Worm (Caenorhabditis elegans): Measurements from ENCODE around the gene pap-2.

Gene pap-2

DNA sequence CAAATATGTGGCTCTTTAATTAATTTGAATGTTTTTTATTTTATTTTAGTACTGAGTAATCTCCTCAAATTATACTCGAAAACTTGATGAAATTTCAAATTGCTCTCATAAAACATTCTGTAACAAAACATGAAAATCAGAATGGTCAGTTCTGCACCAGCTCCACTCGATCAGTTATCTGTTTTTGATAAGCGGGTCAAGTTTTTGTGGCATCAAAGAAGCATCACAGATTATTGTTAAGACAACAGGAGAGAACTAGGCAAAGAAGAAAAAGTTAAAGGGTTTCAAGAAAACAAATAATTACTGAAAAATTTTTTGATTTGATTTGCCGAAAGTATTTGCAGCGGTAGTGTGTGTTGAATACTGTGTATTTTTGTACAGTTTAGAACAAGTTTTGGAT, 2.1 kb downstream of the pap-2 start:
- TF ChIP-seq unc-39 (tag; optimal IDR thresholded peaks at IDR 0.05) (no peak), ceh-82 (tag; optimal IDR thresholded peaks at IDR 0.05) (no peak), pqm-1 (tag; optimal IDR thresholded peaks at IDR 0.05) (peak; percentile 44), ceh-9 (tag; optimal IDR thresholded peaks at IDR 0.05) (no peak), pha-4 (tag; optimal IDR thresholded peaks at IDR 0.05) (peak; percentile 6), nfya-1 (tag; optimal IDR thresholded peaks at IDR 0.05; ENCODE audit: insufficient read depth) (no peak), elt-2 (tag; optimal IDR thresholded peaks at IDR 0.05) (peak; percentile 53), ZK546.5 (tag; optimal IDR thresholded peaks at IDR 0.05) (no peak), fkh-2 (tag; optimal IDR thresholded peaks at IDR 0.05) (no peak), jun-1 (tag; optimal IDR thresholded peaks at IDR 0.05) (no peak)

DNA sequence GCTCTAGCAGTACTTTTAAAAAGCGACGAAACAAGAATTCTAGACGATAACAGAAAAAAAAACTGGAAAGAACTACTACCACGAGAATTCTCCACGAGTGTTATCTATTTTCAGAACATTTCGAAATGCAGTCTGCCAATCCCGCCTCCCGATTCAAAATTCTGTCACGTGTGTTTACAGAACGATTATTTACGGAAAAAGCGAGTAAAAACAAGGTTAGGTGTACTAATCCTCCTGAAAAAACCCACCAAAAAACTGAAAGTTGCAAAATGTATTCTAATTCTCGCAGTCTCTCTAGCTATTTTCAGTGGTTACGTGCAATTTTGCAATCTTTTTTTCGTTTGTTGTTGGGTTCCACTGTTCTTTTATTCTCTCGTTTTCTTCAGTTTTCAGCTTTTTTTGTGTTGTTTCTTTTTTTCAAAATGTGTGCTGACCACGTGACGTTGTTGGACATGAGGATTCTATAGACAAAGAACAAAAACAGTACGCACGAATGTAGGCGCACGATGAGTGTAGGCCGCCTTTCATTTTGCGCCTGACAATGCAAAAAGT, 2.6 kb downstream of the pap-2 start:
- TF ChIP-seq hmg-11 (tag; optimal IDR thresholded peaks at IDR 0.05) (no peak), nhr-76 (tag; optimal IDR thresholded peaks at IDR 0.05) (no peak), nhr-25 (tag; optimal IDR thresholded peaks at IDR 0.05) (no peak), unc-62 (GFP tag; optimal IDR thresholded peaks at IDR 0.05) (no peak), fkh-2 (tag; optimal IDR thresholded peaks at IDR 0.05) (no peak), nhr-11 (tag; optimal IDR thresholded peaks at IDR 0.05) (no peak), nfya-1 (tag; optimal IDR thresholded peaks at IDR 0.05; ENCODE audit: insufficient read depth) (no peak), sea-2 (GFP tag; optimal IDR thresholded peaks at IDR 0.05) (no peak), fos-1 (tag; optimal IDR thresholded peaks at IDR 0.05) (no peak), aly-2 (tag; optimal IDR thresholded peaks at IDR 0.05) (no peak), elt-1 (tag; optimal IDR thresholded peaks at IDR 0.05) (no peak), ztf-4 (tag; optimal IDR thresholded peaks at IDR 0.05) (no peak), egl-5 (tag; optimal IDR thresholded peaks at IDR 0.05) (no peak), egl-27 (tag; optimal IDR thresholded peaks at IDR 0.05) (no peak), ama-1 (optimal IDR thresholded peaks at IDR 0.05) (peak; percentile 17), elt-3 (tag; optimal IDR thresholded peaks at IDR 0.05) (no peak), ztf-11 (tag; optimal IDR thresholded peaks at IDR 0.05) (no peak), tbx-2 (tag; optimal IDR thresholded peaks at IDR 0.05) (no peak), snpc-4 (tag; optimal IDR thresholded peaks at IDR 0.05) (no peak), nhr-67 (tag; optimal IDR thresholded peaks at IDR 0.05) (no peak), pha-4 (tag; optimal IDR thresholded peaks at IDR 0.05) (peak; percentile 13), fkh-10 (GFP tag; optimal IDR thresholded peaks at IDR 0.05) (no peak), elt-2 (tag; optimal IDR thresholded peaks at IDR 0.05) (peak; percentile 20), mml-1 (tag; optimal IDR thresholded peaks at IDR 0.05) (no peak), unc-39 (tag; optimal IDR thresholded peaks at IDR 0.05) (no peak)

DNA sequence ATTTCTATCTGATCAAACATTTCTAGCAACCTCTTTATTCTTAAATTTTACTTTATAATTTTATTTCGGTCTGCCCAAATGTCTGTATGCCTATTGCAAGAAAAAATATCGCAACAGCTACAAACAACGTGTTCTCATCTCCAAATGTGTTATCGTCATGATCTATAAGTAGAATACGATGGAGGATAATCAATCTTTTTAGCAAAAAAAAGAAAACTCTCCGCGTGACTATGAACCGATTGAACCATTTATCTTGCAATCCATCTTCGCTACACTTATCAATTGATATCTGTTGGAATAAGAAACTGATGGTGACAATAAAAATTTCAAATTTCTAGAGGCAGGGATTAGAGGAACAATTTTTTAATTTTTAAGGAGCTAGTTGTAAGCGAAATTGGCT, 3.2 kb downstream of the pap-2 start:
- no peak for TF ChIP-seq snpc-4 (tag; optimal IDR thresholded peaks at IDR 0.05)
- TF ChIP-seq nhr-23 (tag; optimal IDR thresholded peaks at IDR 0.05) = peak; percentile 30
- peak; percentile 93 for TF ChIP-seq elt-1 (tag; optimal IDR thresholded peaks at IDR 0.05)

DNA sequence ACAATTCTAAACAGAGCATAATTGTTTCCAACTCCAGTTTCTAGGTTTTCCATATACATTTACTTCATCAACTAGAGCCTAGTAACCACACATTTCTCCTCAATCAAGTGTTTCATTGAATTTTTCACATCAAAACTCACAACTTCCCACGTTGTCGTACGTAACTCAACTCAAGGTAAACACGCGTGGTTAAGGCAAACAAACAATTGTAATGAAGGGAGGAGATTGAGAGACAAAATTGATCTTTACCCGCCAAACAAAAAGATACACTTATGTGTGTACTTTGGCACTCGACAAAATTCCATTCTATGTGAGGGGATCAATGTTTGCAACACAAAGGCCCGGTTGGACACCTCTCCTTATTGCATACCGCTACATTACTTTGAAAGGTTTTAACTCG, 3.9 kb downstream of the pap-2 start, which contains the start of gene nhr-19:
nhr-19 (minus strand) TSS at position 191 of the 400 bp plus-strand sequence.
- TF ChIP-seq pha-4 (tag; optimal IDR thresholded peaks at IDR 0.05) (peak; percentile 85), nhr-76 (tag; optimal IDR thresholded peaks at IDR 0.05) (no peak), mdl-1 (tag; optimal IDR thresholded peaks at IDR 0.05) (peak; percentile 17)

DNA sequence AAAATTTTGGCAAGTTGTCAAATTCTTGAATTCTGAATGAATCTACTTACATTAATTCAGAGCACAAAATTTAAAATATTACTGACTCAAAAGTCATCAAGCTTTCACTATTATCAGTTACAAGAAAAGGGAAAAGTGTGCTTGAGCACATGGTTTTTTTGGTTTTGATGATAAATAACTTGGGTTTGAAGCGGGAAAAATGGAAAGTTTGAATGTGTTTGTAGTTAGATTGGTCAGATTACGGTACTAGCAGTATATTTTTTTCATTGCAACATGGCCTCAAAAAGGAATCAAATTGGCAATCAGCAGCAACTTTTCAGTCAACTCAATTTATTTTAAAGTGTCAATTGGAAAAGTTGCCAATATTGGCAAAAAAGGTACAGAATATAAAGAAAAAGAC, 4.5 kb downstream of the pap-2 start:
- peak; percentile 18 for TF ChIP-seq skn-1 (tag; optimal IDR thresholded peaks at IDR 0.05)
- TF ChIP-seq elt-2 (tag; optimal IDR thresholded peaks at IDR 0.05) = peak; percentile 24
- TF ChIP-seq nhr-43 (tag; optimal IDR thresholded peaks at IDR 0.05; ENCODE audit: poor library complexity, severe bottlenecking) = no peak
- TF ChIP-seq pha-4 (tag; optimal IDR thresholded peaks at IDR 0.05) = peak; percentile 3
- TF ChIP-seq pqm-1 (tag; optimal IDR thresholded peaks at IDR 0.05) = peak; percentile 53

Measured in whole organism, L3 larva.